ENCODE assay signal across 1 fruit fly cellular context in genomic region chrX:6179428-6179827, dm6.
TF ChIP-seq lines count a peak whose summit lies in the region.

No protein-coding gene starts in this region.

TF ChIP-seq in whole organism, embryonic, 481 proteins besides CTCF, POLR2A, EP300 and RAD21 (continued from another document and continues in another):
- TF ChIP-seq ttk (GFP tag; IDR thresholded peaks at IDR 0.05; lab: Robert Waterston, UW) (peak; percentile 36; the same call in 1 of the 2 replicates), ind (GFP tag; optimal IDR thresholded peaks at IDR 0.05; lab: Kevin White, UChicago) (peak; percentile 47), CG10366 (GFP tag; IDR thresholded peaks at IDR 0.05; lab: Robert Waterston, UW) (peak; percentile 28; the same call in 1 of the 2 replicates), hkb (optimal IDR thresholded peaks at IDR 0.05; lab: Kevin White, UChicago) (no peak), hkb (GFP tag; IDR thresholded peaks at IDR 0.05; lab: Robert Waterston, UW) (peak; percentile 45; the same call in 1 of the 2 replicates), CG15269 (tag; optimal IDR thresholded peaks at IDR 0.05; lab: Kevin White, UChicago) (peak; percentile 42), Ptx1 (GFP tag; IDR thresholded peaks at IDR 0.05; lab: Robert Waterston, UW) (peak; percentile 58; the same call in 1 of the 2 replicates), CG7839 (tag; optimal IDR thresholded peaks at IDR 0.05; lab: Kevin White, UChicago) (peak; percentile 61), fd3F (GFP tag; optimal IDR thresholded peaks at IDR 0.05; lab: Kevin White, UChicago) (peak; percentile 2), Aef1 (GFP tag; IDR thresholded peaks at IDR 0.05; lab: Robert Waterston, UW) (peak; percentile 50; the same call in 2 of the 3 replicates), CG6813 (GFP tag; optimal IDR thresholded peaks at IDR 0.05; lab: Kevin White, UChicago) (peak; percentile 1), hth (optimal IDR thresholded peaks at IDR 0.05; lab: Kevin White, UChicago) (no peak), dmrt11E (tag; optimal IDR thresholded peaks at IDR 0.05; lab: Kevin White, UChicago) (no peak), CG4730 (GFP tag; IDR thresholded peaks at IDR 0.05; lab: Robert Waterston, UW) (no peak), pita (GFP tag; optimal IDR thresholded peaks at IDR 0.05; lab: Kevin White, UChicago) (no peak), C15 (GFP tag; IDR thresholded peaks at IDR 0.05; lab: Robert Waterston, UW) (no peak), ap (GFP tag; IDR thresholded peaks at IDR 0.05; lab: Robert Waterston, UW) (no peak), CG8281 (tag; optimal IDR thresholded peaks at IDR 0.05; lab: Kevin White, UChicago) (no peak), B-H2 (GFP tag; optimal IDR thresholded peaks at IDR 0.05; lab: Kevin White, UChicago) (no peak), Sry-β (GFP tag; optimal IDR thresholded peaks at IDR 0.05; lab: Kevin White, UChicago) (no peak), sna (GFP tag; IDR thresholded peaks at IDR 0.05; lab: Robert Waterston, UW; ENCODE audit: partially characterized antibody) (no peak), grn (GFP tag; optimal IDR thresholded peaks at IDR 0.05; lab: Kevin White, UChicago) (no peak), gcm (GFP tag; optimal IDR thresholded peaks at IDR 0.05; lab: Kevin White, UChicago) (no peak), Meics (GFP tag; optimal IDR thresholded peaks at IDR 0.05; lab: Kevin White, UChicago) (peak; percentile 43), pnt (GFP tag; optimal IDR thresholded peaks at IDR 0.05; lab: Kevin White, UChicago) (peak; percentile 31), pho (GFP tag; optimal IDR thresholded peaks at IDR 0.05; lab: Kevin White, UChicago) (no peak), sens (GFP tag; lab: Kevin White, UChicago) (peak; percentile 83), Dfd (GFP tag; optimal IDR thresholded peaks at IDR 0.05; lab: Kevin White, UChicago) (no peak), inv (GFP tag; IDR thresholded peaks at IDR 0.05; lab: Robert Waterston, UW; ENCODE audit: partially characterized antibody) (no peak), chn (GFP tag; optimal IDR thresholded peaks at IDR 0.05; lab: Kevin White, UChicago) (no peak), Hr51 (GFP tag; optimal IDR thresholded peaks at IDR 0.05; lab: Kevin White, UChicago) (peak in 1 of 2 experiments; percentile 34), nmo (GFP tag; optimal IDR thresholded peaks at IDR 0.05; lab: Kevin White, UChicago) (peak; percentile 26), peb (GFP tag; IDR thresholded peaks at IDR 0.05; lab: Robert Waterston, UW) (no peak), Dll (GFP tag; IDR thresholded peaks at IDR 0.05; lab: Robert Waterston, UW; ENCODE audit: partially characterized antibody) (no peak), CG13894 (tag; optimal IDR thresholded peaks at IDR 0.05; lab: Kevin White, UChicago) (peak; percentile 31), CG13123 (GFP tag; optimal IDR thresholded peaks at IDR 0.05; lab: Kevin White, UChicago) (no peak), CG13624 (GFP tag; optimal IDR thresholded peaks at IDR 0.05; lab: Kevin White, UChicago) (peak; percentile 45), CG9437 (GFP tag; optimal IDR thresholded peaks at IDR 0.05; lab: Kevin White, UChicago) (no peak), ken (GFP tag; IDR thresholded peaks at IDR 0.05; lab: Robert Waterston, UW) (no peak), gsb-n (tag; optimal IDR thresholded peaks at IDR 0.05; lab: Kevin White, UChicago) (no peak), tgo (GFP tag; IDR thresholded peaks at IDR 0.05; lab: Robert Waterston, UW) (peak; percentile 57; the same call in 2 of the 3 replicates), her (GFP tag; optimal IDR thresholded peaks at IDR 0.05; lab: Kevin White, UChicago) (no peak), CG18262 (tag; optimal IDR thresholded peaks at IDR 0.05; lab: Kevin White, UChicago) (no peak), Abd-B (GFP tag; optimal IDR thresholded peaks at IDR 0.05; lab: Kevin White, UChicago) (peak; percentile 12), crol (GFP tag; IDR thresholded peaks at IDR 0.05; lab: Robert Waterston, UW) (no peak), pb (GFP tag; optimal IDR thresholded peaks at IDR 0.05; lab: Kevin White, UChicago) (no peak), CG7372 (GFP tag; IDR thresholded peaks at IDR 0.05; lab: Robert Waterston, UW) (0 out of 2 replicates have a peak, but pooled peaks have one; percentile 7), wdn (GFP tag; IDR thresholded peaks at IDR 0.05; lab: Robert Waterston, UW) (no peak), CG1603 (tag; optimal IDR thresholded peaks at IDR 0.05; lab: Kevin White, UChicago) (peak; percentile 34), nom (GFP tag; optimal IDR thresholded peaks at IDR 0.05; lab: Kevin White, UChicago) (no peak), lbe (GFP tag; optimal IDR thresholded peaks at IDR 0.05; lab: Kevin White, UChicago) (no peak), NFAT (GFP tag; IDR thresholded peaks at IDR 0.05; lab: Robert Waterston, UW) (peak; percentile 14; the same call in 1 of the 2 replicates), CG10431 (GFP tag; optimal IDR thresholded peaks at IDR 0.05; lab: Kevin White, UChicago) (no peak), cas (GFP tag; IDR thresholded peaks at IDR 0.05; lab: Robert Waterston, UW) (no peak), Sry-δ (GFP tag; optimal IDR thresholded peaks at IDR 0.05; lab: Kevin White, UChicago) (no peak), CG1792 (GFP tag; optimal IDR thresholded peaks at IDR 0.05; lab: Kevin White, UChicago) (no peak), CG7786 (GFP tag; optimal IDR thresholded peaks at IDR 0.05; lab: Kevin White, UChicago) (no peak), CG31365 (tag; optimal IDR thresholded peaks at IDR 0.05; lab: Kevin White, UChicago) (no peak), CG32772 (GFP tag; IDR thresholded peaks at IDR 0.05; lab: Robert Waterston, UW) (0 out of 2 replicates have a peak, but pooled peaks have one; percentile 24), sc (optimal IDR thresholded peaks at IDR 0.05; lab: Kevin White, UChicago) (no peak), sc (GFP tag; optimal IDR thresholded peaks at IDR 0.05; lab: Kevin White, UChicago) (no peak), CG14441 (GFP tag; IDR thresholded peaks at IDR 0.05; lab: Robert Waterston, UW) (peak; percentile 64), CG17328 (GFP tag; IDR thresholded peaks at IDR 0.05; lab: Robert Waterston, UW) (peak; percentile 49), CG7928 (GFP tag; optimal IDR thresholded peaks at IDR 0.05; lab: Kevin White, UChicago) (no peak), NfI (GFP tag; optimal IDR thresholded peaks at IDR 0.05; lab: Kevin White, UChicago) (peak; percentile 27), kah (GFP tag; optimal IDR thresholded peaks at IDR 0.05; lab: Kevin White, UChicago) (no peak), D (optimal IDR thresholded peaks at IDR 0.05; lab: Kevin White, UChicago) (no peak), D (GFP tag; optimal IDR thresholded peaks at IDR 0.05; lab: Kevin White, UChicago) (no peak), abd-A (tag; optimal IDR thresholded peaks at IDR 0.05; lab: Kevin White, UChicago) (no peak), Bdp1 (GFP tag; optimal IDR thresholded peaks at IDR 0.05; lab: Kevin White, UChicago) (no peak), CG16815 (GFP tag; optimal IDR thresholded peaks at IDR 0.05; lab: Kevin White, UChicago) (no peak), GATAe (GFP tag; conservative IDR thresholded peaks at IDR 0.05; lab: Robert Waterston, UW) (no peak), vvl (GFP tag; IDR thresholded peaks at IDR 0.05; lab: Robert Waterston, UW) (peak; percentile 74), HLH54F (GFP tag; optimal IDR thresholded peaks at IDR 0.05; lab: Kevin White, UChicago) (peak; percentile 29), tx (GFP tag; optimal IDR thresholded peaks at IDR 0.05; lab: Kevin White, UChicago) (no peak), Camta (GFP tag; optimal IDR thresholded peaks at IDR 0.05; lab: Kevin White, UChicago) (no peak), Antp (GFP tag; optimal IDR thresholded peaks at IDR 0.05; lab: Kevin White, UChicago) (peak; percentile 52), CG14667 (GFP tag; IDR thresholded peaks at IDR 0.05; lab: Robert Waterston, UW) (0 out of 2 replicates have a peak, but pooled peaks have one; percentile 40), Atf-2 (GFP tag; optimal IDR thresholded peaks at IDR 0.05; lab: Kevin White, UChicago) (no peak), row (GFP tag; IDR thresholded peaks at IDR 0.05; lab: Robert Waterston, UW) (peak; percentile 63), CG2202 (tag; optimal IDR thresholded peaks at IDR 0.05; lab: Kevin White, UChicago) (no peak), unpg (GFP tag; optimal IDR thresholded peaks at IDR 0.05; lab: Kevin White, UChicago) (peak; percentile 39), dimm (GFP tag; IDR thresholded peaks at IDR 0.05; lab: Robert Waterston, UW) (0 out of 2 replicates have a peak, but pooled peaks have one; percentile 6), CG10274 (GFP tag; optimal IDR thresholded peaks at IDR 0.05; lab: Kevin White, UChicago) (no peak), Hmx (GFP tag; optimal IDR thresholded peaks at IDR 0.05; lab: Kevin White, UChicago) (no peak), Dip3 (GFP tag; optimal IDR thresholded peaks at IDR 0.05; lab: Kevin White, UChicago) (peak; percentile 17), CG7987 (GFP tag; optimal IDR thresholded peaks at IDR 0.05; lab: Kevin White, UChicago) (no peak), TFAM (GFP tag; optimal IDR thresholded peaks at IDR 0.05; lab: Kevin White, UChicago) (no peak), CG30431 (GFP tag; optimal IDR thresholded peaks at IDR 0.05; lab: Kevin White, UChicago) (no peak), HLH4C (GFP tag; IDR thresholded peaks at IDR 0.05; lab: Robert Waterston, UW; ENCODE audit: partially characterized antibody) (no peak), lov (optimal IDR thresholded peaks at IDR 0.05; lab: Kevin White, UChicago) (no peak), lov (GFP tag; IDR thresholded peaks at IDR 0.05; lab: Robert Waterston, UW) (0 out of 3 replicates have a peak, but pooled peaks have one; percentile 44), CG11247 (GFP tag; IDR thresholded peaks at IDR 0.05; lab: Robert Waterston, UW) (peak; percentile 55), pum (GFP tag; optimal IDR thresholded peaks at IDR 0.05; lab: Kevin White, UChicago) (peak; percentile 5), Kr (GFP tag; optimal IDR thresholded peaks at IDR 0.05; lab: Kevin White, UChicago) (no peak), ATbp (GFP tag; optimal IDR thresholded peaks at IDR 0.05; lab: Kevin White, UChicago) (no peak), CG5180 (GFP tag; optimal IDR thresholded peaks at IDR 0.05; lab: Kevin White, UChicago) (no peak), wor (GFP tag; IDR thresholded peaks at IDR 0.05; lab: Robert Waterston, UW) (no peak), Rfx (GFP tag; IDR thresholded peaks at IDR 0.05; lab: Robert Waterston, UW) (peak; percentile 68), Sox102F (GFP tag; optimal IDR thresholded peaks at IDR 0.05; lab: Kevin White, UChicago) (peak; percentile 28), Trl (optimal IDR thresholded peaks at IDR 0.05; lab: Kevin White, UChicago) (no peak), Trl (GFP tag; optimal IDR thresholded peaks at IDR 0.05; lab: Kevin White, UChicago) (peak; percentile 26), cato (GFP tag; optimal IDR thresholded peaks at IDR 0.05; lab: Kevin White, UChicago; ENCODE audit: borderline replicate concordance) (no peak), ase (GFP tag; IDR thresholded peaks at IDR 0.05; lab: Robert Waterston, UW) (0 out of 3 replicates have a peak, but pooled peaks have one; percentile 11), chm (GFP tag; IDR thresholded peaks at IDR 0.05; lab: Robert Waterston, UW) (no peak), CG10321 (GFP tag; IDR thresholded peaks at IDR 0.05; lab: Robert Waterston, UW) (no peak), az2 (GFP tag; optimal IDR thresholded peaks at IDR 0.05; lab: Kevin White, UChicago) (peak; percentile 15), hb (GFP tag; IDR thresholded peaks at IDR 0.05; lab: Robert Waterston, UW; ENCODE audit: partially characterized antibody) (no peak), Eip74EF (GFP tag; optimal IDR thresholded peaks at IDR 0.05; lab: Kevin White, UChicago) (no peak), bsh (GFP tag; optimal IDR thresholded peaks at IDR 0.05; lab: Kevin White, UChicago) (peak in 1 of 2 experiments; percentile 36), gem (tag; optimal IDR thresholded peaks at IDR 0.05; lab: Kevin White, UChicago) (peak; percentile 49), Tbp (GFP tag; optimal IDR thresholded peaks at IDR 0.05; lab: Kevin White, UChicago) (no peak), tll (GFP tag; optimal IDR thresholded peaks at IDR 0.05; lab: Kevin White, UChicago) (no peak), CG13287 (GFP tag; IDR thresholded peaks at IDR 0.05; lab: Robert Waterston, UW; ENCODE audit: partially characterized antibody) (no peak), Drgx (GFP tag; IDR thresholded peaks at IDR 0.05; lab: Robert Waterston, UW) (peak; percentile 57), CG3838 (GFP tag; optimal IDR thresholded peaks at IDR 0.05; lab: Kevin White, UChicago) (no peak), CG12104 (GFP tag; optimal IDR thresholded peaks at IDR 0.05; lab: Kevin White, UChicago) (no peak), ab (GFP tag; optimal IDR thresholded peaks at IDR 0.05; lab: Kevin White, UChicago) (no peak), CG3407 (GFP tag; optimal IDR thresholded peaks at IDR 0.05; lab: Kevin White, UChicago) (no peak), CG7963 (GFP tag; IDR thresholded peaks at IDR 0.05; lab: Robert Waterston, UW; ENCODE audit: partially characterized antibody) (no peak), rib (GFP tag; IDR thresholded peaks at IDR 0.05; lab: Robert Waterston, UW) (no peak), CG13296 (GFP tag; optimal IDR thresholded peaks at IDR 0.05; lab: Kevin White, UChicago) (peak; percentile 36), CG8359 (GFP tag; optimal IDR thresholded peaks at IDR 0.05; lab: Kevin White, UChicago; ENCODE audit: borderline replicate concordance) (no peak), pros (GFP tag; optimal IDR thresholded peaks at IDR 0.05; lab: Kevin White, UChicago) (no peak), CG4820 (GFP tag; optimal IDR thresholded peaks at IDR 0.05; lab: Kevin White, UChicago) (peak; percentile 4), org-1 (GFP tag; optimal IDR thresholded peaks at IDR 0.05; lab: Kevin White, UChicago) (peak; percentile 6), CG2875 (GFP tag; optimal IDR thresholded peaks at IDR 0.05; lab: Kevin White, UChicago) (no peak), CkIIα-i1 (GFP tag; IDR thresholded peaks at IDR 0.05; lab: Robert Waterston, UW) (no peak), H15 (GFP tag; IDR thresholded peaks at IDR 0.05; lab: Robert Waterston, UW) (peak; percentile 55; the same call in 1 of the 3 replicates), CG2889 (GFP tag; IDR thresholded peaks at IDR 0.05; lab: Robert Waterston, UW) (0 out of 3 replicates have a peak, but pooled peaks have one; percentile 27), Neu2 (GFP tag; optimal IDR thresholded peaks at IDR 0.05; lab: Kevin White, UChicago; ENCODE audit: borderline replicate concordance) (no peak), bab2 (GFP tag; optimal IDR thresholded peaks at IDR 0.05; lab: Kevin White, UChicago) (peak; percentile 49), CG12219 (GFP tag; optimal IDR thresholded peaks at IDR 0.05; lab: Kevin White, UChicago) (peak; percentile 9)
